Worm (Caenorhabditis elegans) whole organism, mixed stage, embryonic: ENCODE measurements around the gene F44F4.10.

Source experiments
- ceh-39 ChIP-seq: fragments of 150-350 bp; optimal IDR thresholded peaks from 2 replicates; lab custom pipeline; 2014; ENCODE audit warnings: missing biosample characterization, missing genetic modification characterization
- ceh-43 ChIP-seq: fragments of 200-800 bp; sonication (Bioruptor generic); optimal IDR thresholded peaks from 2 replicates; lab custom pipeline; 2018; ENCODE audit warnings: mild to moderate bottlenecking, missing genetic modification characterization, moderate library complexity, missing compliant biosample characterization
- ces-1 ChIP-seq: fragments of 150-350 bp; optimal IDR thresholded peaks from 2 replicates; lab custom pipeline; 2014; ENCODE audit warnings: missing biosample characterization, missing genetic modification reagents, missing genetic modification characterization
- cnd-1 ChIP-seq: fragments of 200-800 bp; sonication (Bioruptor generic); optimal IDR thresholded peaks from 2 replicates; lab custom pipeline; 2018; ENCODE audit warnings: mild to moderate bottlenecking, missing genetic modification characterization, missing compliant biosample characterization
- drap-1 ChIP-seq: fragments of 200-800 bp; sonication (Bioruptor generic); optimal IDR thresholded peaks from 3 replicates; lab custom pipeline; 2018; ENCODE audit warnings: mild to moderate bottlenecking, missing genetic modification characterization, missing compliant biosample characterization
- elt-3 ChIP-seq: fragments of 150-350 bp; optimal IDR thresholded peaks from 2 replicates; lab custom pipeline; 2014; ENCODE audit warnings: missing biosample characterization, missing genetic modification characterization
- flh-1 ChIP-seq: fragments of 200-800 bp; sonication (Bioruptor generic); optimal IDR thresholded peaks from 2 replicates; lab custom pipeline; 2018; ENCODE audit warnings: mild to moderate bottlenecking, missing genetic modification characterization, moderate library complexity, missing compliant biosample characterization
- ham-2 ChIP-seq: fragments of 200-800 bp; sonication (Bioruptor generic); optimal IDR thresholded peaks from 2 replicates; lab custom pipeline; 2018; ENCODE audit warnings: mild to moderate bottlenecking, missing genetic modification characterization, missing compliant biosample characterization
- lin-32 ChIP-seq: fragments of 200-800 bp; sonication (Bioruptor generic); optimal IDR thresholded peaks from 2 replicates; lab custom pipeline; 2018; ENCODE audit warnings: mild to moderate bottlenecking, missing genetic modification characterization, missing compliant biosample characterization
- mls-2 ChIP-seq: sonication (generic microtip); optimal IDR thresholded peaks from 2 replicates; lab custom pipeline; 2016; ENCODE audit warnings: mild to moderate bottlenecking, missing genetic modification characterization, moderate library complexity, missing compliant biosample characterization
- nhr-237 ChIP-seq: fragments of 150-350 bp; optimal IDR thresholded peaks from 2 replicates; lab custom pipeline; 2014; ENCODE audit warnings: missing biosample characterization, missing genetic modification characterization
- nhr-28 ChIP-seq: fragments of 150-350 bp; optimal IDR thresholded peaks from 2 replicates; lab custom pipeline; 2014; ENCODE audit warnings: missing biosample characterization, missing genetic modification characterization
- pha-4 ChIP-seq: fragments of 150-350 bp; optimal IDR thresholded peaks from 2 replicates; lab custom pipeline; 2018; ENCODE audit warnings: missing biosample characterization, missing genetic modification reagents, missing genetic modification characterization

DNA sequence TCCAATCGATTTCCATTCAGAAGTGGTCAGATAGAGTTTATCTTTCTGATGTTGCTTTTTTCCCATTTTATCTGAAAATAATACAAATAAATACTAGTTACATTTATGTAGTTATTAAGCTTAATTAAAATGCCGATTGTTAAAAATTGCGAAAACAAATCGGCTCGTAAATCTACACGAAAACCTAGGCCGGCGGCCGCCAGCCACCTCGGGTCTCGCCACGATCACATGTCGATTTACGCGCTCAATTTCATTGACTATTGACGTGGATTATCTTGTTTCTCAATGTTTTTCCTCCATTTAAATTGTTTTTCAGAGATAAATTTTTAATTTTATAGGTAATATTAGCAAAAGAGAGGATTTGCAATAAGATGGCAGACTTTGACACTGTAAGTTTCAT lies 44.5 kb downstream of the F44F4.10 start, which contains the start of the genes cyn-4 and copz-1:
- no peak for TF ChIP-seq ceh-43 (GFP tag; lab: Kevin White, UChicago)
- TF ChIP-seq ces-1 (GFP tag; lab: Kevin White, UChicago), result peak; percentile 81
- TF ChIP-seq pha-4 (tag; lab: Kevin White, UChicago), result peak; percentile 75
- TF ChIP-seq ham-2 (GFP tag; lab: Kevin White, UChicago), result no peak
- TF ChIP-seq cnd-1 (tag; lab: Kevin White, UChicago), result no peak
- TF ChIP-seq drap-1 (GFP tag; lab: Kevin White, UChicago), result no peak
- no peak for TF ChIP-seq flh-1 (GFP tag; lab: Kevin White, UChicago)
- TF ChIP-seq nhr-237, result peak; percentile 28
- peak; percentile 41 for TF ChIP-seq mls-2 (tag; lab: Kevin White, UChicago)
- no peak for TF ChIP-seq lin-32
- TF ChIP-seq nhr-28 (tag; lab: Kevin White, UChicago), result no peak
- peak; percentile 67 for TF ChIP-seq ceh-39
- TF ChIP-seq elt-3 (tag; lab: Kevin White, UChicago), result no peak
